Fruit fly (Drosophila melanogaster): Measurements from ENCODE around the gene Or88a.

The Or88a gene

DNA sequence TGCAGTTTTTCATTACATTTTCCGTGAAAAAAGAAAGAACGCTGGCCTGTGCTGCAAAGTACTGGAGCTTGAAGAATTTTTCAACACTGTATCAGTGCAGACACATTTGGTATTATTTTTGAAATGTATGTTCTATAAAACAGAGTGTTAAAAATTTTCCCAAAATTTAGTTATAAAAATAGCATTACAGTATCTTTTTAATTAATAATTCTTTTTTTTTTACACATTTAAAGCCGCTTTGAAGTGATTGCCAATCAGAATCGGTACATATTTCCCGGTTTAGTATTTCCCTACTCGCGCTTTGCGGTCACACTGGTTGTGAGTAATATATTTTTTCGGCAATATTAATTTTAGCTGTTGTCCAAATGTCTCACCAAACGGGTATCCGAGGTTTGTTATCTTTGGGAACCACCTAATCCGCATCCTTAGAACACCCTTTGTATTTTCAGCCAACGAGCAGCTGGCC lies 13.1 kb downstream of the Or88a start, which contains the start of the genes Abi and twf:
TSS of gene Abi (minus strand) at position 74 of the 466 bp plus-strand sequence.
TSS of gene twf (plus strand) at position 308 of the 466 bp plus-strand sequence.
- TF ChIP-seq CG8478 (optimal IDR thresholded peaks at IDR 0.05) (no peak), CTCF (optimal IDR thresholded peaks at IDR 0.05) (no peak)

DNA sequence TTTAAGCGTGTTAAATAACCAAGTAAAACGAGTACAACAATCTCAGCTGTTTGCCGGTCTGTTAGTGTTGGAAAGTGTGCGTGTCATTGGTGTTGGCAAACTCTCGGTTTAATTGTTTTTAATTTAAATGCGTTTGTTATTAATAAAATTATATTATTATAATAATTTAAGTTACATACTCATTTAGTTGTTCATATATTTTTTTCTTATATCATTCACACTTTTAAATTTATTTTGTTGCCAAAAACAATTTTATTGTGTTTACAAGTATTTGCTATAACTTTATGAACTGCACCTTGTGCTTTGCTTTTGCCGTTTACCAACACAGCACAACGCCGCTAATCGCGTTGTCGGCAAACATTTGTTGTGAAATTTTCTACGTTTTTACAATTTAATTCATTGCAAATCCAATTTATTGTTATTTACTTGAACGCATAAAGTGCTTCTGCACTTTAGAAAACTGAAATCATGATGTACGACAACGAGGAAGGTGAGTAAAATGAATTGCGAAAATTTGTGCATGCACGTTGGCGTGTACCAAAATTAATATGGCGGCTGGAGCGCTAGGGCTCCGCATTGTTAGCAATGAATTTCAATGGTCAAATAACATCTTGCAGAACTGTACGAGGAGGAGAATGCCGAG lies 16.4 kb downstream of the Or88a start, which contains the start of the genes 140up and Polr2B:
TSS of gene 140up (minus strand) at position 70 of the 643 bp plus-strand sequence.
TSS of gene Polr2B (plus strand) at position 313 of the 643 bp plus-strand sequence.
- TF ChIP-seq CG8478 (optimal IDR thresholded peaks at IDR 0.05): no peak
- TF ChIP-seq CTCF (optimal IDR thresholded peaks at IDR 0.05): no peak

DNA sequence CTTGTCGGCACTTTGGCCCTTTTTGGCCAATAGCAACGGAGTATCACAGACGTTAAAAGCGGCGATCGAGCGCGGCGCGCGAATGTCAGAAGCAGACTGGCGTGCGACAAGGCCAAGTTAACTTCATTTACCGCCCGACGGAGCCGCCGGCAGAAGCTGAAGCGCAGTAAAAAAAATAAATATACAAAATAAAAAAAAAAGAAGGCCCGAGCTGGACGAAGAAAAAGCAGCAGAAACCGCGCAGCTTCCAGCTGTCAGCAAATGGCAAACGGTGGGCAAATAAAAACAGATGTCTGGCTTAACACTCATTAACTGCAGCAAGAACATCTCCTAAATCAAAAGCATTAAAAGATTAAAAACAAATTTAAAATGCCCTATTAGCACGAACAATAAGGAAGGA lies 22.7 kb downstream of the Or88a start, which contains the start of gene CG14356:
TSS of gene CG14356 (minus strand) at position 101 of the 400 bp plus-strand sequence.
- TF ChIP-seq CTCF (optimal IDR thresholded peaks at IDR 0.05) (no peak), CG8478 (optimal IDR thresholded peaks at IDR 0.05) (no peak)

DNA sequence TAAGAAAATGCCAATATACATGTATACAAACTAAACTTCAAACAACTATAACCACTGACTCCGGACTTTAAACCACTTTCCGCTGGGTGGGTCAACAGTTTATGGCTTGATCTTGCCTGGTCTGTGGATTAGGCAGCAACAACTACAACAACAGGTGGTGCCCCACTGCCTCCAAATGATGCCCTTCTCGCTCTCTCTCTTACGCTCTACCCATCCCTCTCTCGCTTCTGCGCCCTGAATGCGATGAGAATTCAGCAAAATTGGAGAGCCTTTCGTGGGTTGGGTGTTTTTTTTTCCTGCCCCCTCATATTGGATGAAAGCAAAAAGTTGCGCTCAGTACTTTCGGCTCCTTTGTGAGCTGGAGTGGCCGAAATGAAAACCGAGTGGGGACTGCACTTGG lies 31.7 kb downstream of the Or88a start:
- TF ChIP-seq CG8478 (optimal IDR thresholded peaks at IDR 0.05) (no peak), CTCF (optimal IDR thresholded peaks at IDR 0.05) (no peak)

DNA sequence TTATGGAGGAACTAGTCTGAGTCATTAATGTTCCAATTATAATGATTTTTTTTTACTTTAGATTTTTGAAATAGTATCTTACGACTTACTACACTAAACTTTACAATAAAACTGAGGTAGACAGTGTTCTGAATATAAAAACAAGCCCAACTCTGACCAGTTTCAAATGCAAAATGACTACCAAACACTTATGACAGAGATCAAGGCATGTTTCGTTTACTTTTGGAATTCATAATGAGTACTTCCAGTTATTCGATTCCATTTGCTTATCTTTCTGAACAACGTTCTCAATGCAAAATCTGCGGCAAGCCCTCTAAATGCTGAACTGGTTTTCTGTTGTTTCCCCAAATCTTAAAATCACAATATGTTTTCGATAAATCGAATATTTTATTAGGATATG lies 42.6 kb downstream of the Or88a start, which contains the start of gene CG14355:
TSS of gene CG14355 (minus strand) at position 101 of the 400 bp plus-strand sequence.
- TF ChIP-seq CTCF (optimal IDR thresholded peaks at IDR 0.05) (no peak), CG8478 (optimal IDR thresholded peaks at IDR 0.05) (no peak)

DNA sequence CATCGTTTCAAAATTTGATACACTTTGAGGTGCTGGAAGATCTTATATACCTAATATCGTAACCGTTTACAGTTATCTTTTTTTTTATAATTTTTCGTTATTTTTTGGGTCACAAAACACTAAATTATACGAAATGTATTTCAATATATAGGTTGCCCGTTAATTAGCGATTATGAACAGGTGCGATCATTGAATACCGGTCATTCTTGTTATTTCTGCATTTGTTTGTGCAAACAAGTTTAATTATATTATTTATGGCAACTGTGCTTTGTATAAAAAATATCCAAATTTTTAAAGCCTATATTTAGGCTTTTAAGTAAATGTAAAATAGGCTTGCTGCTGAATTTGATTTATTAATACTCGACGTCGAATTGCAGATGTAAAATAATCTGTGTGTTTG lies 43.3 kb downstream of the Or88a start, which contains the start of gene CG42500:
TSS of gene CG42500 (minus strand) at position 101 of the 400 bp plus-strand sequence.
- TF ChIP-seq CG8478 (optimal IDR thresholded peaks at IDR 0.05): no peak
- no peak for TF ChIP-seq CTCF (optimal IDR thresholded peaks at IDR 0.05)

DNA sequence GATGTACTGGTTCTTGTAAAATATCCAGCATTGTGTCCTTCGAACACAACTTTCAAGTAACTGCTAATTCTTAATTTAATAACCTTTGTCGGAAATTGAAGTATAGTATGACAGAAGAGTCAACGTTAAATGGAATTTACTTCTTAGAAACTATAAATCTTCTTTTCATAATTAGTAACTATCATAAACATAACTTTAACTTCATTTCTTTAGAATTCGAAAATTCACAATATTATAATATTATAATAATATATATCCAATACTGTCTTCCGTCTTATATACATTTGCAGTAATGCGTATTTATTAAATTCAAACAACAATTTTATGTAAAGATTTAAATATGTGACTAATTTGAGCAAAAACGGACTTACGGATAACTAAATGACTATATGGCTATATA lies 44.5 kb downstream of the Or88a start, which contains the start of gene Recs1:
TSS of gene Recs1 (minus strand) at position 101 of the 400 bp plus-strand sequence.
- TF ChIP-seq CG8478 (optimal IDR thresholded peaks at IDR 0.05) (no peak), CTCF (optimal IDR thresholded peaks at IDR 0.05) (no peak)

DNA sequence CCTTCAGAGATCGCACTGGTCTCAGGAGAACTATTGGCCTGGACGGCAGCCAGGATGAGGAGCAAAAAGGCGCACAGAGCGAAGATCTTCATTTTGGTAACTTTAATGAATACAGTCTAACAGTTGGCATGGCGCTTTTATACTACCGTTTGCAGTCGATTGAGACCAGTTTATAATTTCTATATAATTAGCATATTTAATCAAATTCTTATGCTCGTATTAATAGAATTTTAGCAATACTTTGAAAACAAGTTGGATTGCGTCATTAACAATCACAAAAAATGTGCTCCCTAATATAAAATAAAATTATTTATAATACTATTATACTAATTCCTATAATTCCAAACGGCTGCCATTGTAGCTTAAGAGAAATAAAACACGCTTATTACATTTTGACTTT lies 45.1 kb downstream of the Or88a start, which contains the start of gene CG44215:
TSS of gene CG44215 (minus strand) at position 101 of the 400 bp plus-strand sequence.
- TF ChIP-seq CTCF (optimal IDR thresholded peaks at IDR 0.05) (no peak), CG8478 (optimal IDR thresholded peaks at IDR 0.05) (no peak)

DNA sequence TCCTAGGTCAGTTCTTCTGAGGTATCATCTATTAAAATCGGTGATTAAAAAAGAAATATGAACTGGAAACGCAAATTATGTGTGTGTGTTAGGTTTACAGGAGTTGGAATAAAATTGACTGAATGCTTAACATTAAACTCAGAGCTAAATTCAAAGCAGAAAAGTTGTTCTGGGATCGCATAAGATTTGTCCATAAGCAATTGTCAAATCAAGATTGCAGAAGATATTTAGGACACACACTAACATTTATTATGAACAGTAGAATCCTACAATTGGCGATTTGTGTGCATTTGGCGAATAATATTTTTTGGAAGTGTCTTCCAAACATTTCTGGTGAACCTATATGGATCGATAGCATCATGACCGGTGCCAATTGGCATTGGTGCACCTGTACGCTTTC lies 48.1 kb downstream of the Or88a start, which contains the start of gene CG31533:
TSS of gene CG31533 (minus strand) at position 101 of the 400 bp plus-strand sequence.
- TF ChIP-seq CG8478 (optimal IDR thresholded peaks at IDR 0.05) (no peak), CTCF (optimal IDR thresholded peaks at IDR 0.05) (no peak)

DNA sequence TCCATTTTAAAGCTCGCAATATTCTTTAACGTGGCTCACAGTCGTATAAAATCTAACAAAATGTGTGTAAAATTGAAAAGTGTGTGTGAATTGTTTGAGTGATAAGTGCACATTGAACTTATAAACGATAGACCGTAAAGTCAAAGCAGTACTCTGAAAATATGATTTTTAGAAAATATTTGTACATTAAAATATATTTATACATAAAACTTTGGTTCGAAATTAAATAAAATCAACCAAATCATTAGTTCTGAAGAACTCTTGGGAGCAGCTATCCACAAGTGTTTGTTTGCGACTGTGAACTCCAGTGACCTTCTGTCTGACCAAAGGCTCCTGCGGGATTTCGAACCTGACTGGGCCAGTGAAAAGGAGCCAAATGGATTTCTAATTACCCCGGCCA lies 50.9 kb downstream of the Or88a start, which contains the start of gene CG31327:
TSS of gene CG31327 (minus strand) at position 101 of the 400 bp plus-strand sequence.
- TF ChIP-seq CTCF (optimal IDR thresholded peaks at IDR 0.05) (no peak), CG8478 (optimal IDR thresholded peaks at IDR 0.05) (no peak)

All from S2 (cell line).